Fruit fly (Drosophila melanogaster): ENCODE results near the gene Karl.

Gene Karl

dm6 chrX:11799931-11800330 lies 12.8 kb downstream of the Karl start (continued):
- TF ChIP-seq psq (GFP tag; optimal IDR thresholded peaks at IDR 0.05): no peak
- no peak for TF ChIP-seq H2.0 (GFP tag; IDR thresholded peaks at IDR 0.05)
- peak; percentile 86 for TF ChIP-seq zf30C (GFP tag; optimal IDR thresholded peaks at IDR 0.05)
- TF ChIP-seq CG14710 (tag; optimal IDR thresholded peaks at IDR 0.05): peak; percentile 28
- no peak for TF ChIP-seq CG31388 (GFP tag; optimal IDR thresholded peaks at IDR 0.05)
- TF ChIP-seq stwl (tag; optimal IDR thresholded peaks at IDR 0.05): peak; percentile 14
- TF ChIP-seq phol (tag; optimal IDR thresholded peaks at IDR 0.05): peak; percentile 21
- no peak for TF ChIP-seq CG12659 (GFP tag; optimal IDR thresholded peaks at IDR 0.05)
- no peak for TF ChIP-seq seq (GFP tag; IDR thresholded peaks at IDR 0.05)
- TF ChIP-seq Dfd (GFP tag; optimal IDR thresholded peaks at IDR 0.05): peak in 1 of 2 experiments; percentile 47

dm6 chrX:11805066-11805766 lies 18.0 kb downstream of the Karl start:
- TF ChIP-seq jumu (GFP tag; optimal IDR thresholded peaks at IDR 0.05) (no peak), Ssrp (tag; optimal IDR thresholded peaks at IDR 0.05) (peak; percentile 2), Doc3 (GFP tag; IDR thresholded peaks at IDR 0.05; ENCODE audit: partially characterized antibody) (no peak), CG16815 (GFP tag; optimal IDR thresholded peaks at IDR 0.05) (no peak), CG3163 (GFP tag; optimal IDR thresholded peaks at IDR 0.05) (no peak), CG9876 (GFP tag; optimal IDR thresholded peaks at IDR 0.05) (no peak), Hey (tag; optimal IDR thresholded peaks at IDR 0.05) (no peak), MESR4 (GFP tag; optimal IDR thresholded peaks at IDR 0.05) (peak; percentile 1), exex (tag; optimal IDR thresholded peaks at IDR 0.05) (no peak), sim (GFP tag; IDR thresholded peaks at IDR 0.05) (no peak), bigmax (GFP tag; optimal IDR thresholded peaks at IDR 0.05) (no peak), CG14441 (GFP tag; IDR thresholded peaks at IDR 0.05) (no peak), crp (GFP tag; optimal IDR thresholded peaks at IDR 0.05) (peak in 1 of 2 experiments; percentile 32), CG6765 (GFP tag; optimal IDR thresholded peaks at IDR 0.05) (no peak), CG9609 (GFP tag; optimal IDR thresholded peaks at IDR 0.05) (no peak), cg (GFP tag; optimal IDR thresholded peaks at IDR 0.05) (peak; percentile 9), rib (GFP tag; IDR thresholded peaks at IDR 0.05) (no peak), ham (GFP tag; IDR thresholded peaks at IDR 0.05) (no peak), dmrt99B (tag; optimal IDR thresholded peaks at IDR 0.05) (no peak), CG31388 (GFP tag; optimal IDR thresholded peaks at IDR 0.05) (no peak), TFAM (GFP tag; optimal IDR thresholded peaks at IDR 0.05) (no peak), NK7.1 (GFP tag; optimal IDR thresholded peaks at IDR 0.05) (no peak), CG12071 (GFP tag; optimal IDR thresholded peaks at IDR 0.05) (no peak), Dbx (GFP tag; IDR thresholded peaks at IDR 0.05) (no peak), PHDP (tag; optimal IDR thresholded peaks at IDR 0.05) (no peak), Poxn (GFP tag; IDR thresholded peaks at IDR 0.05) (no peak), Dad (GFP tag; optimal IDR thresholded peaks at IDR 0.05) (no peak), odd (GFP tag; optimal IDR thresholded peaks at IDR 0.05) (no peak), pros (GFP tag; optimal IDR thresholded peaks at IDR 0.05) (peak; percentile 48), Rx (GFP tag; IDR thresholded peaks at IDR 0.05) (no peak), Mad (GFP tag; optimal IDR thresholded peaks at IDR 0.05) (no peak), aop (GFP tag; IDR thresholded peaks at IDR 0.05) (no peak), dan (GFP tag; IDR thresholded peaks at IDR 0.05) (no peak), stwl (tag; optimal IDR thresholded peaks at IDR 0.05) (no peak), luna (GFP tag; optimal IDR thresholded peaks at IDR 0.05) (no peak), Ets65A (GFP tag) (no peak), seq (GFP tag; IDR thresholded peaks at IDR 0.05) (no peak), nom (GFP tag; optimal IDR thresholded peaks at IDR 0.05) (peak; percentile 61), Hmx (GFP tag; optimal IDR thresholded peaks at IDR 0.05) (no peak), CG10959 (GFP tag; IDR thresholded peaks at IDR 0.05) (no peak), CG11456 (GFP tag; IDR thresholded peaks at IDR 0.05) (no peak), CG10147 (GFP tag; optimal IDR thresholded peaks at IDR 0.05) (no peak)
